Worm (Caenorhabditis elegans) whole organism, L1 larva: ENCODE measurements around the gene F01D5.3.
A peak's percentile ranks its signal among the peaks of the same experiment; 100 is the strongest.

ENCODE experiments used
- F16B12.6 ChIP-seq: fragments of 150-350 bp; optimal IDR thresholded peaks from 2 replicates; lab custom pipeline; 2014; ENCODE audit warnings: missing biosample characterization, missing genetic modification characterization
- aly-2 ChIP-seq: fragments of 150-350 bp; optimal IDR thresholded peaks from 2 replicates; lab custom pipeline; 2014; ENCODE audit warnings: missing biosample characterization, missing genetic modification characterization
- blmp-1 ChIP-seq: fragments of 150-350 bp; optimal IDR thresholded peaks from 2 replicates; lab custom pipeline; 2014; ENCODE audit warnings: missing biosample characterization, missing genetic modification characterization
- ces-1 ChIP-seq: fragments of 150-350 bp; optimal IDR thresholded peaks from 2 replicates; lab custom pipeline; 2014; ENCODE audit warnings: missing biosample characterization, missing genetic modification reagents, missing genetic modification characterization
- efl-1 ChIP-seq, 4 experiments: fragments of 150-350 bp; optimal IDR thresholded peaks in 3 of 4; peaks in 1 of 4; 1 replicate in 1 of 4; 2 replicates in 3 of 4; lab custom pipeline; 2014; ENCODE audit warnings: missing biosample characterization in 2 of 4, missing genetic modification characterization in 2 of 4, missing genetic modification reagents in 2 of 4
- egl-27 ChIP-seq, 2 experiments: fragments of 150-350 bp in 1 of 2; sonication (generic microtip); optimal IDR thresholded peaks; 3 replicates each; lab custom pipeline; 2017 to 2018; ENCODE audit warnings: missing biosample characterization in 2 of 2, missing genetic modification characterization in 2 of 2, missing genetic modification reagents in 2 of 2
- elt-2 ChIP-seq: sonication (generic microtip); optimal IDR thresholded peaks from 2 replicates; lab custom pipeline; 2016; ENCODE audit warnings: missing genetic modification characterization, mild to moderate bottlenecking, inconsistent platforms, missing compliant biosample characterization, missing genetic modification reagents
- elt-3 ChIP-seq, 6 experiments: fragments of 150-350 bp in 1 of 6; sonication (generic microtip); optimal IDR thresholded peaks; 2 replicates each; lab custom pipeline; 2017 to 2018; ENCODE audit warnings: missing biosample characterization in 6 of 6, missing genetic modification characterization in 6 of 6, inconsistent platforms in 1 of 6
- fos-1 ChIP-seq: fragments of 150-350 bp; optimal IDR thresholded peaks from 2 replicates; lab custom pipeline; 2014; ENCODE audit warnings: missing biosample characterization, missing genetic modification characterization
- grh-1 ChIP-seq: fragments of 200-800 bp; sonication (Bioruptor generic); IDR thresholded peaks from 2 replicates; pipeline ENCODE4 v1.3.6; 2022; ENCODE audit warnings: missing genetic modification reagents, missing genetic modification characterization, missing compliant biosample characterization
- jun-1 ChIP-seq: fragments of 150-350 bp; optimal IDR thresholded peaks from 2 replicates; lab custom pipeline; 2014; ENCODE audit warnings: missing biosample characterization, missing genetic modification reagents, missing genetic modification characterization
- lin-14 ChIP-seq: fragments of 200-800 bp; sonication (Bioruptor generic); optimal IDR thresholded peaks from 2 replicates; lab custom pipeline; 2018; ENCODE audit warnings: mild to moderate bottlenecking, missing genetic modification characterization, moderate library complexity, missing compliant biosample characterization
- lin-35 ChIP-seq, 2 experiments: fragments of 150-350 bp; optimal IDR thresholded peaks; 2 replicates each; lab custom pipeline; 2014; ENCODE audit warnings: missing biosample characterization in 2 of 2, missing genetic modification characterization in 2 of 2, missing genetic modification reagents in 2 of 2
- lir-3 ChIP-seq: sonication (generic microtip); optimal IDR thresholded peaks from 2 replicates; lab custom pipeline; 2016; ENCODE audit warnings: mild to moderate bottlenecking, missing genetic modification characterization, moderate library complexity, missing compliant biosample characterization; ENCODE audit not compliant: poor library complexity
- mab-9 ChIP-seq: fragments of 200-800 bp; sonication (Bioruptor generic); IDR thresholded peaks from 2 replicates; pipeline ENCODE4 v1.3.6; 2022; ENCODE audit warnings: missing genetic modification reagents, missing genetic modification characterization, missing compliant biosample characterization
- mdl-1 ChIP-seq, 2 experiments: fragments of 150-350 bp; optimal IDR thresholded peaks; 2 replicates each; lab custom pipeline; 2014 to 2017; ENCODE audit warnings: missing biosample characterization in 2 of 2, missing genetic modification characterization in 2 of 2, inconsistent platforms in 1 of 2
- nhr-11 ChIP-seq: fragments of 150-350 bp; optimal IDR thresholded peaks from 2 replicates; lab custom pipeline; 2014; ENCODE audit warnings: missing biosample characterization, missing genetic modification characterization
- nhr-20 ChIP-seq: sonication (generic microtip); optimal IDR thresholded peaks from 2 replicates; lab custom pipeline; 2016; ENCODE audit warnings: mild to moderate bottlenecking, missing genetic modification characterization, missing compliant biosample characterization
- nhr-47 ChIP-seq: sonication (generic microtip); optimal IDR thresholded peaks from 2 replicates; lab custom pipeline; 2016; ENCODE audit warnings: mild to moderate bottlenecking, missing genetic modification characterization, moderate library complexity, missing compliant biosample characterization
- nhr-71 ChIP-seq: sonication (generic microtip); optimal IDR thresholded peaks from 2 replicates; lab custom pipeline; 2016; ENCODE audit warnings: mild to moderate bottlenecking, missing genetic modification characterization, moderate library complexity, missing compliant biosample characterization
- nhr-76 ChIP-seq: sonication (generic microtip); optimal IDR thresholded peaks from 2 replicates; lab custom pipeline; 2017; ENCODE audit warnings: missing biosample characterization, missing genetic modification characterization
- nhr-85 ChIP-seq: sonication (generic microtip); peaks from one replicate; lab custom pipeline; 2016; ENCODE audit warnings: missing genetic modification characterization, inconsistent platforms, missing compliant biosample characterization
- skn-1 ChIP-seq: fragments of 150-350 bp; optimal IDR thresholded peaks from 2 replicates; lab custom pipeline; 2014; ENCODE audit warnings: missing biosample characterization, missing genetic modification characterization
- snpc-4 ChIP-seq: fragments of 150-350 bp; optimal IDR thresholded peaks from 2 replicates; lab custom pipeline; 2014; ENCODE audit warnings: missing biosample characterization, missing genetic modification characterization
- sup-37 ChIP-seq: fragments of 200-800 bp; sonication (Bioruptor generic); optimal IDR thresholded peaks from 2 replicates; lab custom pipeline; 2018; ENCODE audit warnings: mild to moderate bottlenecking, missing genetic modification characterization, missing compliant biosample characterization
- tbx-2 ChIP-seq: sonication (generic microtip); optimal IDR thresholded peaks from 2 replicates; lab custom pipeline; 2016; ENCODE audit warnings: missing genetic modification characterization, missing compliant biosample characterization
- unc-62 ChIP-seq: fragments of 150-350 bp; optimal IDR thresholded peaks from 2 replicates; lab custom pipeline; 2014; ENCODE audit warnings: missing biosample characterization, missing genetic modification reagents, missing genetic modification characterization
- unc-98 ChIP-seq: fragments of 200-800 bp; sonication (Bioruptor generic); IDR thresholded peaks from 2 replicates; pipeline ENCODE4 v1.3.6; 2022; ENCODE audit warnings: missing genetic modification characterization, missing compliant biosample characterization
- vab-15 ChIP-seq: sonication (generic microtip); optimal IDR thresholded peaks from 2 replicates; lab custom pipeline; 2017; ENCODE audit warnings: missing genotype, mild to moderate bottlenecking, missing genetic modification characterization, missing compliant biosample characterization
- zip-4 ChIP-seq: fragments of 200-800 bp; sonication (Bioruptor generic); optimal IDR thresholded peaks from 2 replicates; lab custom pipeline; 2018; ENCODE audit warnings: mild to moderate bottlenecking, missing genetic modification characterization, moderate library complexity, missing compliant biosample characterization

Gene F01D5.3

ce11 chrII:13991741-13992140 is 8.2 kb downstream of the F01D5.3 start, which contains the start of gene Y39G8B.5:
TSS of gene Y39G8B.5 (minus strand) at chrII:13991841.
- TF ChIP-seq efl-1 (optimal IDR thresholded peaks at IDR 0.05; lab: Kevin White, UChicago) = no peak
- peak in 1 of 2 experiments; percentile 6 for TF ChIP-seq efl-1 (GFP tag; optimal IDR thresholded peaks at IDR 0.05 in 1 of 2; lab: Kevin White, UChicago)
- TF ChIP-seq snpc-4 = no peak

- TF ChIP-seq lin-14 (no peak), efl-1 (optimal IDR thresholded peaks at IDR 0.05; lab: Kevin White, UChicago) (no peak), efl-1 (GFP tag; optimal IDR thresholded peaks at IDR 0.05 in 1 of 2; lab: Kevin White, UChicago) (peak in 1 of 2 experiments; percentile 76), elt-3 (tag; optimal IDR thresholded peaks at IDR 0.05; lab: Kevin White, UChicago) (no peak)
Observed at ce11 chrII:13984551-13984950, 15.4 kb downstream of the F01D5.3 start, which contains the start of gene sre-47. TSS of gene sre-47 (minus strand) at chrII:13984651.

ce11 chrII:13982923-13983322 is 17.0 kb downstream of the F01D5.3 start, which contains the start of the genes Y39G8B.13 and Y39G8B.10:
TSS of gene Y39G8B.13 (minus strand) at chrII:13983047.
TSS of gene Y39G8B.10 (minus strand) at chrII:13983115.
- TF ChIP-seq unc-98 (GFP tag; lab: Robert Waterston, UW) (no peak), elt-2 (peak; percentile 60), mab-9 (GFP tag; lab: Robert Waterston, UW) (no peak), nhr-76 (tag; lab: Kevin White, UChicago) (no peak)

- no peak for TF ChIP-seq ces-1 (GFP tag; lab: Kevin White, UChicago)
- TF ChIP-seq zip-4 = no peak
Observed at ce11 chrII:13982247-13982646, 17.7 kb downstream of the F01D5.3 start.

- no peak for TF ChIP-seq efl-1 (optimal IDR thresholded peaks at IDR 0.05; lab: Kevin White, UChicago)
- peak in 1 of 2 experiments; percentile 48 for TF ChIP-seq efl-1 (GFP tag; optimal IDR thresholded peaks at IDR 0.05 in 1 of 2; lab: Kevin White, UChicago)
- no peak for TF ChIP-seq nhr-85 (tag; lab: Kevin White, UChicago)
- no peak for TF ChIP-seq egl-27 (tag; optimal IDR thresholded peaks at IDR 0.05; lab: Kevin White, UChicago)
- TF ChIP-seq ces-1 (GFP tag; lab: Kevin White, UChicago) = no peak
Observed at ce11 chrII:13981819-13982218, 18.1 kb downstream of the F01D5.3 start.

ce11 chrII:13981097-13981496 is 18.8 kb downstream of the F01D5.3 start, which contains the start of gene Y39G8B.9:
TSS of gene Y39G8B.9 (plus strand) at chrII:13981365.
- no peak for TF ChIP-seq efl-1 (optimal IDR thresholded peaks at IDR 0.05; lab: Kevin White, UChicago)
- peak in 1 of 2 experiments; percentile 33 for TF ChIP-seq efl-1 (GFP tag; optimal IDR thresholded peaks at IDR 0.05 in 1 of 2; lab: Kevin White, UChicago)
- TF ChIP-seq skn-1 (tag; lab: Kevin White, UChicago) = no peak
- TF ChIP-seq blmp-1 (tag; lab: Kevin White, UChicago) = no peak
- peak; percentile 43 for TF ChIP-seq elt-2
- TF ChIP-seq, all 84 proteins: peak for 2

- TF ChIP-seq lin-35 (GFP tag; optimal IDR thresholded peaks at IDR 0.05; lab: Kevin White, UChicago) (peak in 1 of 2 experiments; percentile 39), jun-1 (tag; lab: Kevin White, UChicago) (peak; percentile 60), nhr-20 (tag; lab: Kevin White, UChicago) (peak; percentile 25), unc-62 (GFP tag; lab: Kevin White, UChicago) (no peak), elt-2 (peak; percentile 98)
Observed at ce11 chrII:13979833-13980513, 20.0 kb downstream of the F01D5.3 start, which contains the start of gene sre-48. TSS of gene sre-48 (minus strand) at chrII:13979883.

- TF ChIP-seq lin-14 = no peak
- peak; percentile 27 for TF ChIP-seq nhr-85 (tag; lab: Kevin White, UChicago)
Observed at ce11 chrII:13977701-13978100, 22.2 kb downstream of the F01D5.3 start.

ce11 chrII:13976161-13976560 is 23.8 kb downstream of the F01D5.3 start, which contains the start of gene Y39G8B.2:
TSS of gene Y39G8B.2 (minus strand) at chrII:13976221.
- TF ChIP-seq F16B12.6 (tag; lab: Kevin White, UChicago) (peak; percentile 99), aly-2 (tag; lab: Kevin White, UChicago) (peak; percentile 25), jun-1 (tag; lab: Kevin White, UChicago) (peak; percentile 79), nhr-11 (no peak), grh-1 (GFP tag; lab: Robert Waterston, UW) (peak; percentile 70), fos-1 (tag; lab: Kevin White, UChicago) (peak; percentile 70), vab-15 (no peak), sup-37 (GFP tag; lab: Kevin White, UChicago) (no peak), elt-2 (peak; percentile 37), nhr-47 (tag; lab: Kevin White, UChicago) (peak; percentile 86), unc-62 (GFP tag; lab: Kevin White, UChicago) (no peak), tbx-2 (tag; lab: Kevin White, UChicago) (peak; percentile 77), lir-3 (tag; lab: Kevin White, UChicago) (no peak), nhr-71 (tag; lab: Kevin White, UChicago) (peak; percentile 88), egl-27 (tag; optimal IDR thresholded peaks at IDR 0.05; lab: Kevin White, UChicago) (no peak), lin-35 (GFP tag; optimal IDR thresholded peaks at IDR 0.05; lab: Kevin White, UChicago) (peak; percentile 90 to 92), unc-98 (GFP tag; lab: Robert Waterston, UW) (peak; percentile 23; the same call in 1 of the 2 replicates), mdl-1 (tag; optimal IDR thresholded peaks at IDR 0.05; lab: Kevin White, UChicago) (peak in 1 of 2 experiments; percentile 80)
